Worm (Caenorhabditis elegans) whole organism, young adult: ENCODE measurements around the gene ceh-88.

Experiments
- B0035.1 ChIP-seq: sonication (generic microtip); optimal IDR thresholded peaks from 2 replicates; lab custom pipeline; 2016; ENCODE audit warnings: missing genetic modification characterization, mild to moderate bottlenecking, missing compliant biosample characterization, missing genotype, missing genetic modification reagents
- B0261.1 ChIP-seq: sonication (generic microtip); optimal IDR thresholded peaks from 2 replicates; lab custom pipeline; 2016; ENCODE audit warnings: mild to moderate bottlenecking, missing genetic modification characterization, moderate library complexity, missing compliant biosample characterization
- B0336.3 ChIP-seq: fragments of 200-800 bp; sonication (Bioruptor generic); IDR thresholded peaks from 2 replicates; pipeline ENCODE4 v1.3.6; 2022; ENCODE audit warnings: missing genetic modification characterization, missing compliant biosample characterization
- C17E4.6 ChIP-seq: fragments of 200-800 bp; sonication (Bioruptor generic); IDR thresholded peaks from 2 replicates; pipeline ENCODE4 v1.3.6; 2022; ENCODE audit warnings: missing genetic modification reagents, missing genetic modification characterization, missing compliant biosample characterization
- D2030.7 ChIP-seq: fragments of 200-800 bp; sonication (Bioruptor generic); IDR thresholded peaks from 2 replicates; pipeline ENCODE4 v1.3.6; 2022; ENCODE audit warnings: missing genetic modification reagents, missing genetic modification characterization, missing compliant biosample characterization
- F23B12.7 ChIP-seq: sonication (generic microtip); optimal IDR thresholded peaks from 2 replicates; lab custom pipeline; 2017; ENCODE audit warnings: missing genetic modification characterization, mild to moderate bottlenecking, missing compliant biosample characterization, antibody characterized with exemption, moderate library complexity; ENCODE audit not compliant: insufficient read depth
- F33H1.4 ChIP-seq: fragments of 200-800 bp; sonication (Bioruptor generic); IDR thresholded peaks from 2 replicates; pipeline ENCODE4 v1.3.6; 2022; ENCODE audit warnings: missing genetic modification reagents, missing genetic modification characterization, missing compliant biosample characterization
- F37B4.10 ChIP-seq: fragments of 200-800 bp; sonication (Bioruptor generic); IDR thresholded peaks from 2 replicates; pipeline ENCODE4 v1.3.6; 2022; ENCODE audit warnings: missing genetic modification characterization, missing compliant biosample characterization
- F39B2.1 ChIP-seq: fragments of 200-800 bp; sonication (Bioruptor generic); IDR thresholded peaks from 2 replicates; pipeline ENCODE4 v1.3.6; 2022; ENCODE audit warnings: missing genetic modification reagents, missing genetic modification characterization, missing compliant biosample characterization
- F49E8.2 ChIP-seq: sonication (generic microtip); optimal IDR thresholded peaks from 3 replicates; lab custom pipeline; 2017; ENCODE audit warnings: missing genetic modification characterization, mild to moderate bottlenecking, missing compliant biosample characterization, antibody characterized with exemption, moderate library complexity; ENCODE audit not compliant: insufficient read depth
- K12H6.12 ChIP-seq: fragments of 200-800 bp; sonication (Bioruptor generic); optimal IDR thresholded peaks from 2 replicates; lab custom pipeline; 2018; ENCODE audit warnings: mild to moderate bottlenecking, missing genetic modification characterization, missing compliant biosample characterization
- T07F8.4 ChIP-seq: sonication (generic microtip); optimal IDR thresholded peaks from 2 replicates; lab custom pipeline; 2016; ENCODE audit warnings: mild to moderate bottlenecking, missing genetic modification characterization, moderate library complexity, missing compliant biosample characterization
- Y79H2A.3 ChIP-seq: fragments of 200-800 bp; sonication (Bioruptor generic); conservative IDR thresholded peaks from 2 replicates; pipeline ENCODE4 v1.3.6; 2022; ENCODE audit warnings: missing genetic modification reagents, missing genetic modification characterization, missing compliant biosample characterization
- Y95B8A.8 ChIP-seq: fragments of 200-800 bp; sonication (Bioruptor generic); IDR thresholded peaks from 2 replicates; pipeline ENCODE4 v1.3.6; 2022; ENCODE audit warnings: missing genetic modification reagents, missing genetic modification characterization, missing compliant biosample characterization
- ama-1 ChIP-seq, 3 experiments: fragments of 150-350 bp in 1 of 3; sonication (generic microtip) in 2 of 3; optimal IDR thresholded peaks; 2 replicates each; lab custom pipeline; 2014 to 2018; ENCODE audit warnings: missing biosample characterization in 2 of 3, missing genetic modification characterization in 2 of 3, missing genetic modification reagents in 2 of 3
- aptf-3 ChIP-seq: fragments of 200-800 bp; sonication (Bioruptor generic); IDR thresholded peaks from 2 replicates; pipeline ENCODE4 v1.3.6; 2022; ENCODE audit warnings: missing genetic modification characterization, missing compliant biosample characterization
- bed-2 ChIP-seq: fragments of 200-800 bp; sonication (Bioruptor generic); IDR thresholded peaks from 2 replicates; pipeline ENCODE4 v1.3.6; 2022; ENCODE audit warnings: missing genetic modification reagents, missing genetic modification characterization, missing compliant biosample characterization
- cebp-2 ChIP-seq: fragments of 200-800 bp; sonication (Bioruptor generic); IDR thresholded peaks from 2 replicates; pipeline ENCODE4 v1.3.6; 2022; ENCODE audit warnings: missing genetic modification characterization, missing compliant biosample characterization
- ceh-40 ChIP-seq: fragments of 200-800 bp; sonication (Bioruptor generic); IDR thresholded peaks from 2 replicates; pipeline ENCODE4 v1.3.6; 2022; ENCODE audit warnings: missing genetic modification characterization, missing compliant biosample characterization
- dox-1 ChIP-seq: fragments of 200-800 bp; sonication (Bioruptor generic); IDR thresholded peaks from 2 replicates; pipeline ENCODE4 v1.3.6; 2022; ENCODE audit warnings: missing genetic modification reagents, missing genetic modification characterization, missing compliant biosample characterization
- egl-18 ChIP-seq: fragments of 200-800 bp; sonication (Bioruptor generic); IDR thresholded peaks from 2 replicates; pipeline ENCODE4 v1.3.6; 2022; ENCODE audit warnings: missing genetic modification reagents, missing genetic modification characterization, missing compliant biosample characterization
- ets-4 ChIP-seq: fragments of 200-800 bp; sonication (Bioruptor generic); optimal IDR thresholded peaks from 2 replicates; lab custom pipeline; 2018; ENCODE audit warnings: mild to moderate bottlenecking, missing genetic modification characterization, missing compliant biosample characterization
- hlh-12 ChIP-seq: sonication (generic microtip); optimal IDR thresholded peaks from 2 replicates; lab custom pipeline; 2016; ENCODE audit warnings: missing genetic modification characterization, missing compliant biosample characterization
- hrde-1 ChIP-seq: sonication (generic microtip); optimal IDR thresholded peaks from 2 replicates; lab custom pipeline; 2016; ENCODE audit warnings: missing genetic modification characterization, mild to moderate bottlenecking, missing compliant biosample characterization, moderate library complexity, missing genotype, missing genetic modification reagents, borderline replicate concordance
- let-607 ChIP-seq, 2 experiments: fragments of 200-800 bp in 1 of 2; sonication (Bioruptor generic) in 1 of 2; sonication (generic microtip) in 1 of 2; optimal IDR thresholded peaks; 2 replicates each; lab custom pipeline; 2016 to 2018; ENCODE audit warnings: mild to moderate bottlenecking in 2 of 2, missing compliant biosample characterization in 2 of 2, missing genetic modification characterization in 2 of 2, moderate library complexity in 2 of 2, missing genotype in 1 of 2
- lin-40 ChIP-seq: sonication (generic microtip); optimal IDR thresholded peaks from 2 replicates; lab custom pipeline; 2016; ENCODE audit warnings: missing genetic modification characterization, mild to moderate bottlenecking, missing compliant biosample characterization, missing genotype, missing genetic modification reagents
- lin-54 ChIP-seq: fragments of 200-800 bp; sonication (Bioruptor generic); optimal IDR thresholded peaks from 2 replicates; lab custom pipeline; 2018; ENCODE audit warnings: mild to moderate bottlenecking, missing genetic modification characterization, missing compliant biosample characterization
- lir-1 ChIP-seq: fragments of 200-800 bp; sonication (Bioruptor generic); conservative IDR thresholded peaks from 2 replicates; pipeline ENCODE4 v1.3.6; 2022; ENCODE audit warnings: missing genetic modification reagents, missing genetic modification characterization, missing compliant biosample characterization
- madf-10 ChIP-seq: sonication (generic microtip); optimal IDR thresholded peaks from 2 replicates; lab custom pipeline; 2016; ENCODE audit warnings: mild to moderate bottlenecking, missing genetic modification characterization, missing compliant biosample characterization
- madf-3 ChIP-seq: fragments of 200-800 bp; sonication (Bioruptor generic); IDR thresholded peaks from 2 replicates; pipeline ENCODE4 v1.3.6; 2022; ENCODE audit warnings: missing genetic modification reagents, missing genetic modification characterization, missing compliant biosample characterization
- madf-8 ChIP-seq: fragments of 200-800 bp; sonication (Bioruptor generic); conservative IDR thresholded peaks from 2 replicates; pipeline ENCODE4 v1.3.6; 2022; ENCODE audit warnings: missing genetic modification reagents, missing genetic modification characterization, missing compliant biosample characterization
- mxl-1 ChIP-seq: sonication (generic microtip); optimal IDR thresholded peaks from 2 replicates; lab custom pipeline; 2016; ENCODE audit warnings: missing genetic modification characterization, missing compliant biosample characterization
- nfya-1 ChIP-seq: sonication (generic microtip); optimal IDR thresholded peaks from 2 replicates; lab custom pipeline; 2017; ENCODE audit warnings: antibody characterized with exemption, missing compliant biosample characterization, missing genetic modification characterization, borderline replicate concordance; ENCODE audit not compliant: insufficient read depth
- nhr-80 ChIP-seq: sonication (generic microtip); optimal IDR thresholded peaks from 2 replicates; lab custom pipeline; 2016; ENCODE audit warnings: missing genetic modification characterization, missing compliant biosample characterization
- rec-8 ChIP-seq, 2 experiments: sonication (generic microtip); optimal IDR thresholded peaks; 2 replicates each; lab custom pipeline; 2016; ENCODE audit warnings: mild to moderate bottlenecking in 2 of 2, missing genetic modification characterization in 2 of 2, missing genetic modification reagents in 2 of 2, missing genotype in 2 of 2, missing biosample characterization in 1 of 2, missing compliant biosample characterization in 1 of 2, moderate library complexity in 1 of 2
- tbp1 ChIP-seq: fragments of 200-800 bp; sonication (Bioruptor generic); optimal IDR thresholded peaks from 2 replicates; lab custom pipeline; 2018; ENCODE audit warnings: mild to moderate bottlenecking, missing genetic modification characterization, missing compliant biosample characterization
- unc-130 ChIP-seq: sonication (generic microtip); optimal IDR thresholded peaks from 2 replicates; lab custom pipeline; 2016; ENCODE audit warnings: missing genetic modification reagents, missing genetic modification characterization, missing compliant biosample characterization
- xnd-1 ChIP-seq: sonication (generic microtip); optimal IDR thresholded peaks from 2 replicates; lab custom pipeline; 2016; ENCODE audit warnings: missing genotype, missing genetic modification reagents, missing genetic modification characterization, missing compliant biosample characterization
- zfh-2 ChIP-seq: fragments of 200-800 bp; sonication (Bioruptor generic); conservative IDR thresholded peaks from 2 replicates; pipeline ENCODE4 v1.3.6; 2022; ENCODE audit warnings: missing genetic modification reagents, missing genetic modification characterization, missing compliant biosample characterization
- ztf-22 ChIP-seq: fragments of 200-800 bp; sonication (Bioruptor generic); optimal IDR thresholded peaks from 2 replicates; lab custom pipeline; 2018; ENCODE audit warnings: mild to moderate bottlenecking, missing genetic modification characterization, moderate library complexity, missing compliant biosample characterization
- ztf-28 ChIP-seq: fragments of 200-800 bp; sonication (Bioruptor generic); IDR thresholded peaks from 2 replicates; pipeline ENCODE4 v1.3.6; 2022; ENCODE audit warnings: missing genetic modification reagents, missing genetic modification characterization, missing compliant biosample characterization
- ztf-6 ChIP-seq: fragments of 200-800 bp; sonication (Bioruptor generic); IDR thresholded peaks from 2 replicates; pipeline ENCODE4 v1.3.6; 2022; ENCODE audit warnings: missing genetic modification reagents, missing genetic modification characterization, missing compliant biosample characterization

The ceh-88 gene

ce11 chrIV:17368292-17368691 lies 39.3 kb downstream of the ceh-88 start, which contains the start of gene trh-1 (continued):
- no peak for TF ChIP-seq B0261.1 (tag; lab: Kevin White, UChicago)

- TF ChIP-seq hlh-12 (tag; lab: Kevin White, UChicago) (no peak), ets-4 (no peak), F39B2.1 (GFP tag; lab: Robert Waterston, UW) (no peak), K12H6.12 (tag; lab: Kevin White, UChicago) (no peak), lin-40 (no peak), ztf-22 (GFP tag; lab: Kevin White, UChicago) (no peak), B0261.1 (tag; lab: Kevin White, UChicago) (no peak), ceh-40 (GFP tag; lab: Robert Waterston, UW) (no peak), mxl-1 (tag; lab: Kevin White, UChicago) (no peak), ztf-28 (no peak), bed-2 (no peak), aptf-3 (GFP tag; lab: Robert Waterston, UW) (no peak)
Observed at ce11 chrIV:17371469-17371868, 42.5 kb downstream of the ceh-88 start, which contains the start of gene C30H6.5. Gene C30H6.5 (plus strand): TSS chrIV:17371769.

- TF ChIP-seq lir-1 = no peak
- no peak for TF ChIP-seq ama-1 (optimal IDR thresholded peaks at IDR 0.05; lab: Kevin White, UChicago)
- TF ChIP-seq ama-1 (GFP tag; optimal IDR thresholded peaks at IDR 0.05; lab: Kevin White, UChicago) = no peak
- TF ChIP-seq B0336.3 (GFP tag; lab: Robert Waterston, UW) = no peak
- no peak for TF ChIP-seq cebp-2
- TF ChIP-seq aptf-3 (GFP tag; lab: Robert Waterston, UW) = no peak
- TF ChIP-seq Y95B8A.8 (GFP tag; lab: Robert Waterston, UW) = no peak
- TF ChIP-seq C17E4.6 (GFP tag; lab: Robert Waterston, UW) = no peak
- TF ChIP-seq unc-130 (GFP tag; lab: Kevin White, UChicago) = no peak
- TF ChIP-seq zfh-2 (GFP tag; lab: Robert Waterston, UW) = no peak
- TF ChIP-seq nhr-80 = no peak
- no peak for TF ChIP-seq Y79H2A.3 (GFP tag; lab: Robert Waterston, UW)
- TF ChIP-seq, all 124 proteins: peak for 0
Observed at ce11 chrIV:17376127-17376526, 47.1 kb downstream of the ceh-88 start, which contains the start of gene haf-1. Gene haf-1 (plus strand): TSS chrIV:17376427.

- TF ChIP-seq lin-54 (GFP tag; lab: Kevin White, UChicago) (peak; percentile 3), ztf-22 (GFP tag; lab: Kevin White, UChicago) (no peak), ztf-6 (GFP tag; lab: Robert Waterston, UW) (no peak), F49E8.2 (tag; lab: Kevin White, UChicago) (no peak), hrde-1 (tag; lab: Kevin White, UChicago) (no peak), tbp1 (GFP tag; lab: Kevin White, UChicago) (peak; percentile 11), nfya-1 (tag; lab: Kevin White, UChicago) (no peak), madf-8 (GFP tag; lab: Robert Waterston, UW) (no peak), dox-1 (peak; percentile 44; the same call in 1 of the 2 replicates), bed-2 (no peak), cebp-2 (no peak), F37B4.10 (GFP tag; lab: Robert Waterston, UW) (no peak), F23B12.7 (no peak), madf-3 (GFP tag; lab: Robert Waterston, UW) (no peak), lin-40 (no peak), let-607 (tag; optimal IDR thresholded peaks at IDR 0.05; lab: Kevin White, UChicago) (no peak), madf-10 (tag; lab: Kevin White, UChicago) (no peak), ceh-40 (GFP tag; lab: Robert Waterston, UW) (no peak), T07F8.4 (tag; lab: Kevin White, UChicago) (no peak), egl-18 (GFP tag; lab: Robert Waterston, UW) (no peak), rec-8 (tag; optimal IDR thresholded peaks at IDR 0.05; lab: Kevin White, UChicago) (no peak), F33H1.4 (peak; percentile 80), B0035.1 (tag; lab: Kevin White, UChicago) (no peak), D2030.7 (GFP tag; lab: Robert Waterston, UW) (peak; percentile 41; the same call in 1 of the 2 replicates), xnd-1 (tag; lab: Kevin White, UChicago) (peak; percentile 38)
Observed at ce11 chrIV:17380061-17380680, 51.2 kb downstream of the ceh-88 start, which contains the start of the genes C30H6.9 and dlat-2. Gene C30H6.9 (minus strand): TSS chrIV:17380170. Gene dlat-2 (plus strand): TSS chrIV:17380626.
